Fruit fly (Drosophila melanogaster) whole organism, larva: ENCODE measurements around the gene hoka.

Source experiments
- noc ChIP-seq: fragments of 200-800 bp; sonication (Bioruptor generic); optimal IDR thresholded peaks from 3 replicates; lab custom pipeline; 2019; ENCODE audit warnings: missing biosample characterization, mild to moderate bottlenecking, missing genetic modification characterization, moderate library complexity

hoka gene

dm6 chr3L:4898647-4899046 is at the start of gene hoka:
TSS of gene hoka (plus strand) at chr3L:4898900.
- TF ChIP-seq noc (tag; lab: Kevin White, UChicago): no peak

dm6 chr3L:4852411-4853050 is 46.2 kb upstream of the hoka start, which contains the start of gene CG32237:
TSS of gene CG32237 (minus strand) at chr3L:4852461.
- TF ChIP-seq noc (tag; lab: Kevin White, UChicago): peak; percentile 11

dm6 chr3L:4853070-4853469 is 45.6 kb upstream of the hoka start:
- no peak for TF ChIP-seq noc (tag; lab: Kevin White, UChicago)

dm6 chr3L:4854153-4854552 is 44.5 kb upstream of the hoka start:
- TF ChIP-seq noc (tag; lab: Kevin White, UChicago): no peak

dm6 chr3L:4855208-4855607 is 43.5 kb upstream of the hoka start:
- no peak for TF ChIP-seq noc (tag; lab: Kevin White, UChicago)

dm6 chr3L:4860370-4860769 is 38.3 kb upstream of the hoka start, which contains the start of gene CG32235:
TSS of gene CG32235 (minus strand) at chr3L:4860470.
- TF ChIP-seq noc (tag; lab: Kevin White, UChicago): no peak

dm6 chr3L:4860969-4861368 is 37.7 kb upstream of the hoka start, which contains the start of gene Dnah3:
TSS of gene Dnah3 (plus strand) at chr3L:4861269.
- TF ChIP-seq noc (tag; lab: Kevin White, UChicago): no peak

dm6 chr3L:4896564-4896963 is 2.1 kb upstream of the hoka start, which contains the start of gene CG13705:
TSS of gene CG13705 (plus strand) at chr3L:4896864.
- no peak for TF ChIP-seq noc (tag; lab: Kevin White, UChicago)

dm6 chr3L:4899117-4899516 is 417 bp downstream of the hoka start:
- TF ChIP-seq noc (tag; lab: Kevin White, UChicago): no peak

dm6 chr3L:4910068-4910467 is 11.4 kb downstream of the hoka start, which contains the start of gene Rh50:
TSS of gene Rh50 (plus strand) at chr3L:4910368.
- TF ChIP-seq noc (tag; lab: Kevin White, UChicago): no peak

dm6 chr3L:4920935-4921334 is 22.2 kb downstream of the hoka start:
- TF ChIP-seq noc (tag; lab: Kevin White, UChicago): no peak

dm6 chr3L:4924612-4925011 is 25.9 kb downstream of the hoka start:
- TF ChIP-seq noc (tag; lab: Kevin White, UChicago): no peak

dm6 chr3L:4929781-4930180 is 31.1 kb downstream of the hoka start:
- TF ChIP-seq noc (tag; lab: Kevin White, UChicago): no peak
